Worm (Caenorhabditis elegans) whole organism, L4/young adult: ENCODE measurements around the gene oac-31.

Source experiments
- dao-5 ChIP-seq: sonication (generic microtip); optimal IDR thresholded peaks from 2 replicates; lab custom pipeline; 2016; ENCODE audit warnings: missing genotype, missing genetic modification characterization, moderate library complexity, missing compliant biosample characterization
- him-1 ChIP-seq: sonication (generic microtip); optimal IDR thresholded peaks from 2 replicates; lab custom pipeline; 2016; ENCODE audit warnings: missing genotype, missing genetic modification reagents, missing genetic modification characterization, missing compliant biosample characterization

DNA sequence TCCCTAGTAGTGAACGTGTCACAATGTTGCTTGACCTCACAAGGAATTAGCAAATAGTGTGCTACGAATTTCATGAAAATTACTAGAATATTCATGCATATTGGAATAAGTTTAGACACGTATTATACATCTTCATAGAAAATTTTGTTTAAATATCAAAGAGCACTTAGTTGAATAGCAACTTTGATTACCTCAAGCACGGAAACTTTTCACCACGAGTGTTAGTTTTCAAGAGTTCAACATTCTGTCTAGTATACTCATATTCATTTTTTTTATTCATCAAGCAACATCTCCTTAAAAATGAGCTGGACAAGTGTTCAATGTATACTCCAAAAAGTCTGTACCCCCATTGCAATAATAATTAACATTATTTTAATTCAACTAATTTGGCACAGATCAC is 19.2 kb downstream of the oac-31 start, which contains the start of gene str-243:
- TF ChIP-seq dao-5 (tag; lab: Kevin White, UChicago): no peak
- TF ChIP-seq him-1: no peak
